Fruit fly (Drosophila melanogaster): ENCODE data around the gene CG7920.

The CG7920 gene

dm6 chr3R:30005332-30005979 is 9.6 kb downstream of the CG7920 start:
- TF ChIP-seq Camta (GFP tag; optimal IDR thresholded peaks at IDR 0.05) (no peak), ewg (GFP tag; optimal IDR thresholded peaks at IDR 0.05) (peak; percentile 4), Hsf (GFP tag; optimal IDR thresholded peaks at IDR 0.05) (no peak), TFAM (GFP tag; optimal IDR thresholded peaks at IDR 0.05) (no peak), salm (tag; optimal IDR thresholded peaks at IDR 0.05) (no peak), Kr (GFP tag; optimal IDR thresholded peaks at IDR 0.05) (no peak), jumu (GFP tag; optimal IDR thresholded peaks at IDR 0.05) (no peak), Six4 (GFP tag; optimal IDR thresholded peaks at IDR 0.05) (no peak), CG17359 (tag; optimal IDR thresholded peaks at IDR 0.05) (peak; percentile 86), dan (GFP tag; IDR thresholded peaks at IDR 0.05) (no peak), bsh (GFP tag; optimal IDR thresholded peaks at IDR 0.05) (peak in 1 of 2 experiments; percentile 62), da (GFP tag; optimal IDR thresholded peaks at IDR 0.05) (no peak), CG34224 (GFP tag; IDR thresholded peaks at IDR 0.05; ENCODE audit: partially characterized antibody) (no peak), YL-1 (GFP tag; optimal IDR thresholded peaks at IDR 0.05) (no peak), nom (GFP tag; optimal IDR thresholded peaks at IDR 0.05) (peak; percentile 92), Antp (GFP tag; optimal IDR thresholded peaks at IDR 0.05) (no peak), croc (GFP tag; conservative IDR thresholded peaks at IDR 0.05) (no peak), Drgx (GFP tag; IDR thresholded peaks at IDR 0.05) (peak; percentile 50), CG43689 (GFP tag; IDR thresholded peaks at IDR 0.05) (no peak), sqz (GFP tag; optimal IDR thresholded peaks at IDR 0.05) (peak; percentile 31)

DNA sequence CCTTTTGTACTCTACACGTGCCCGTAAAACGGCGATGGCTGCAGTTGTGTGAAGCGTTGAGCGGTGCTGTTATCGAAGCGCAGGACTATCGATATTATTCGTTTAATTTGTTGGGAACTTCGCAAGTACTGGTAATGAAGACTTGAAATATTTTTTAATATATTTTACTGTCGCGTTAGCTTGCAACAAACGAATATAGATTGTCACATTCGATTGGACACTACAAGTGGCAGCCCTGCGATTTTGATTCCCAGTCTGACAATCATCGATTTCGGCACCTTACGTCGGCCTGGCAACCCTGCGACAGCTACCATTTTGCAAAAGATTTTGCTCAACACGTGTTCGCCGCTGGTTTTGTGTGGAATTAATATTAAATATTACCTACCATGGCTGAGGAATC is 10.4 kb downstream of the CG7920 start, which contains the start of the genes Nlp and Nph:
Nlp (plus strand) TSS at position 138 of the 400 bp plus-strand sequence.
Nph (minus strand) TSS at position 214 of the 400 bp plus-strand sequence.
- TF ChIP-seq crp (GFP tag; optimal IDR thresholded peaks at IDR 0.05): peak in 1 of 2 experiments; percentile 26
- no peak for TF ChIP-seq dati (GFP tag; IDR thresholded peaks at IDR 0.05)
- no peak for TF ChIP-seq Antp (GFP tag; optimal IDR thresholded peaks at IDR 0.05)
- TF ChIP-seq CG2678 (tag; optimal IDR thresholded peaks at IDR 0.05): no peak
- TF ChIP-seq dmrt99B (tag; optimal IDR thresholded peaks at IDR 0.05): no peak
- TF ChIP-seq CG3065 (GFP tag; optimal IDR thresholded peaks at IDR 0.05): no peak
- TF ChIP-seq corto (GFP tag; optimal IDR thresholded peaks at IDR 0.05): no peak
- peak in 1 of 2 experiments; percentile 9 for TF ChIP-seq insv (GFP tag; optimal IDR thresholded peaks at IDR 0.05)
- TF ChIP-seq twi (tag; optimal IDR thresholded peaks at IDR 0.05): peak; percentile 41
- TF ChIP-seq MTF-1 (GFP tag; optimal IDR thresholded peaks at IDR 0.05; ENCODE audit: borderline replicate concordance): no peak
- peak; percentile 34 for TF ChIP-seq Dp (GFP tag; optimal IDR thresholded peaks at IDR 0.05)
- TF ChIP-seq Rx (GFP tag; IDR thresholded peaks at IDR 0.05): no peak
- no peak for TF ChIP-seq CG4424 (GFP tag; optimal IDR thresholded peaks at IDR 0.05)
- no peak for TF ChIP-seq CG2875 (GFP tag; optimal IDR thresholded peaks at IDR 0.05)
- TF ChIP-seq mld (GFP tag; IDR thresholded peaks at IDR 0.05; ENCODE audit: partially characterized antibody): peak; percentile 56; the same call in 1 of the 3 replicates
- peak; percentile 70 for TF ChIP-seq inv (GFP tag; IDR thresholded peaks at IDR 0.05; ENCODE audit: partially characterized antibody)
- no peak for TF ChIP-seq CG15479 (GFP tag; optimal IDR thresholded peaks at IDR 0.05)
- TF ChIP-seq CG1832 (GFP tag; optimal IDR thresholded peaks at IDR 0.05): no peak
- TF ChIP-seq Spps (tag; optimal IDR thresholded peaks at IDR 0.05): peak; percentile 7
- no peak for TF ChIP-seq CG31388 (GFP tag; optimal IDR thresholded peaks at IDR 0.05)
- TF ChIP-seq CG8290 (GFP tag; optimal IDR thresholded peaks at IDR 0.05): no peak
- TF ChIP-seq CG8290 (tag; optimal IDR thresholded peaks at IDR 0.05): no peak
- TF ChIP-seq kah (GFP tag; optimal IDR thresholded peaks at IDR 0.05): peak; percentile 75
- peak; percentile 39 for TF ChIP-seq Nf-YC (tag; optimal IDR thresholded peaks at IDR 0.05)
- TF ChIP-seq aop (GFP tag; IDR thresholded peaks at IDR 0.05): no peak
- no peak for TF ChIP-seq D19B (GFP tag; optimal IDR thresholded peaks at IDR 0.05)
- TF ChIP-seq Lhr (GFP tag; optimal IDR thresholded peaks at IDR 0.05): no peak
- no peak for TF ChIP-seq Lpt (GFP tag; optimal IDR thresholded peaks at IDR 0.05)
- TF ChIP-seq pzg (GFP tag; optimal IDR thresholded peaks at IDR 0.05): peak; percentile 77
- peak; percentile 67 for TF ChIP-seq CG14710 (tag; optimal IDR thresholded peaks at IDR 0.05)
- TF ChIP-seq CG16779 (GFP tag; IDR thresholded peaks at IDR 0.05): no peak
